Fruit fly (Drosophila melanogaster) whole organism, pupa: ENCODE results near the gene ct.

Experiments
- CG10348 ChIP-seq: fragments of 200-800 bp; sonication (Bioruptor generic); IDR thresholded peaks from 2 replicates; pipeline ENCODE4 v1.3.6; 2022; ENCODE audit warnings: missing biosample characterization, missing genetic modification characterization
- CG12605 ChIP-seq: fragments of 200-800 bp; sonication (Bioruptor generic); IDR thresholded peaks from 2 replicates; pipeline ENCODE4 v1.3.6; 2022; ENCODE audit warnings: missing biosample characterization, missing genetic modification characterization
- CG13204 ChIP-seq: fragments of 200-800 bp; sonication (Bioruptor generic); optimal IDR thresholded peaks from 2 replicates; lab custom pipeline; 2018; ENCODE audit warnings: missing biosample characterization, mild to moderate bottlenecking, missing genetic modification characterization, moderate library complexity
- CG14655 ChIP-seq: fragments of 200-800 bp; sonication (Bioruptor generic); optimal IDR thresholded peaks from 3 replicates; lab custom pipeline; 2017; ENCODE audit warnings: mild to moderate bottlenecking, missing biosample characterization, missing genetic modification reagents, missing genetic modification characterization
- CG15710 ChIP-seq: fragments of 200-800 bp; sonication (Bioruptor generic); optimal IDR thresholded peaks from 2 replicates; lab custom pipeline; 2018; ENCODE audit warnings: missing biosample characterization, mild to moderate bottlenecking, missing genetic modification characterization, moderate library complexity
- CG17806 ChIP-seq: fragments of 200-800 bp; sonication (Bioruptor generic); optimal IDR thresholded peaks from 2 replicates; lab custom pipeline; 2018; ENCODE audit warnings: missing biosample characterization, mild to moderate bottlenecking, missing genetic modification characterization, moderate library complexity
- CG32121 ChIP-seq: fragments of 200-800 bp; sonication (Bioruptor generic); IDR thresholded peaks from 2 replicates; pipeline ENCODE4 v1.3.6; 2022; ENCODE audit warnings: missing biosample characterization, missing genetic modification characterization
- CG34367 ChIP-seq: fragments of 200-800 bp; sonication (Bioruptor generic); optimal IDR thresholded peaks from 2 replicates; lab custom pipeline; 2018; ENCODE audit warnings: missing biosample characterization, mild to moderate bottlenecking, missing genetic modification characterization
- CG4496 ChIP-seq: fragments of 200-800 bp; sonication (Bioruptor generic); IDR thresholded peaks from 3 replicates; pipeline ENCODE4 v1.3.6; 2022; ENCODE audit warnings: missing biosample characterization, missing genetic modification characterization
- CG8159 ChIP-seq: fragments of 200-800 bp; sonication (Bioruptor generic); optimal IDR thresholded peaks from 3 replicates; lab custom pipeline; 2018; ENCODE audit warnings: missing biosample characterization, mild to moderate bottlenecking, missing genetic modification characterization, moderate library complexity
- CG8301 ChIP-seq: fragments of 200-800 bp; sonication (Bioruptor generic); optimal IDR thresholded peaks from 2 replicates; lab custom pipeline; 2018; ENCODE audit warnings: missing biosample characterization, mild to moderate bottlenecking, missing genetic modification characterization
- CG9948 ChIP-seq: fragments of 200-800 bp; sonication (Bioruptor generic); optimal IDR thresholded peaks from 2 replicates; lab custom pipeline; 2018; ENCODE audit warnings: missing biosample characterization, mild to moderate bottlenecking, missing genetic modification characterization, moderate library complexity
- D1 ChIP-seq: fragments of 200-800 bp; sonication (Bioruptor generic); optimal IDR thresholded peaks from 2 replicates; lab custom pipeline; 2018; ENCODE audit warnings: missing biosample characterization, mild to moderate bottlenecking, missing genetic modification characterization, moderate library complexity
- EcR ChIP-seq: fragments of 200-800 bp; sonication (Bioruptor generic); optimal IDR thresholded peaks from 3 replicates; lab custom pipeline; 2019; ENCODE audit warnings: missing biosample characterization, missing genetic modification characterization, mild to moderate bottlenecking, moderate library complexity, missing genetic modification reagents
- Ets98B ChIP-seq: fragments of 200-800 bp; sonication (Bioruptor generic); IDR thresholded peaks from 2 replicates; pipeline ENCODE4 v1.3.6; 2022; ENCODE audit warnings: missing biosample characterization, missing genetic modification characterization
- Pif1A ChIP-seq: fragments of 200-800 bp; sonication (Bioruptor generic); optimal IDR thresholded peaks from 3 replicates; lab custom pipeline; 2016; ENCODE audit warnings: missing biosample characterization, missing genetic modification characterization
- Pif1B ChIP-seq: fragments of 200-800 bp; sonication (Bioruptor generic); optimal IDR thresholded peaks from 3 replicates; lab custom pipeline; 2016; ENCODE audit warnings: missing biosample characterization, missing genetic modification characterization
- Snoo ChIP-seq: fragments of 200-800 bp; sonication (Bioruptor generic); optimal IDR thresholded peaks from 3 replicates; lab custom pipeline; 2017; ENCODE audit warnings: missing biosample characterization, mild to moderate bottlenecking, missing genetic modification characterization, inconsistent platforms
- fd96Ca ChIP-seq: fragments of 200-800 bp; sonication (Bioruptor generic); IDR thresholded peaks from 3 replicates; pipeline ENCODE4 v1.3.6; 2022; ENCODE audit warnings: missing biosample characterization, missing genetic modification characterization
- gl ChIP-seq: fragments of 200-800 bp; sonication (Bioruptor generic); optimal IDR thresholded peaks from 2 replicates; lab custom pipeline; 2018; ENCODE audit warnings: missing biosample characterization, mild to moderate bottlenecking, missing genetic modification characterization
- rn ChIP-seq: fragments of 200-800 bp; sonication (Bioruptor generic); IDR thresholded peaks from 2 replicates; pipeline ENCODE4 v1.3.6; 2022; ENCODE audit warnings: missing biosample characterization, missing genetic modification characterization

ct gene

dm6 chrX:7607991-7608605 lies at the start of gene ct:
Gene ct, plus strand, starts transcription at chrX:7608428.
- peak; percentile 78 for TF ChIP-seq Pif1B
- TF ChIP-seq fd96Ca (GFP tag; lab: Robert Waterston, UW) = peak; percentile 85
- peak; percentile 52 for TF ChIP-seq CG17806
- TF ChIP-seq rn (GFP tag; lab: Robert Waterston, UW) = peak; percentile 37; the same call in 1 of the 2 replicates
- peak; percentile 83 for TF ChIP-seq Ets98B (GFP tag; lab: Robert Waterston, UW)
- no peak for TF ChIP-seq CG10348 (GFP tag; lab: Robert Waterston, UW)
- peak; percentile 23 for TF ChIP-seq D1 (tag; lab: Kevin White, UChicago)
- peak; percentile 75 for TF ChIP-seq CG13204 (GFP tag; lab: Kevin White, UChicago)
- TF ChIP-seq Pif1A (GFP tag; lab: Kevin White, UChicago) = peak; percentile 76
- TF ChIP-seq CG9948 (tag; lab: Kevin White, UChicago) = peak; percentile 57
- peak; percentile 29 for TF ChIP-seq EcR (GFP tag; lab: Kevin White, UChicago)
- peak; percentile 95 for TF ChIP-seq CG12605 (GFP tag; lab: Robert Waterston, UW)
- peak; percentile 67 for TF ChIP-seq CG8159
- peak; percentile 89 for TF ChIP-seq gl (tag; lab: Kevin White, UChicago)
- TF ChIP-seq CG32121 (GFP tag; lab: Robert Waterston, UW) = peak; percentile 82
- TF ChIP-seq CG15710 (tag; lab: Kevin White, UChicago) = peak; percentile 77
- TF ChIP-seq Snoo = peak; percentile 66
- peak; percentile 92 for TF ChIP-seq CG4496 (GFP tag; lab: Robert Waterston, UW)
- peak; percentile 65 for TF ChIP-seq CG8301 (tag; lab: Kevin White, UChicago)
- TF ChIP-seq CG14655 = peak; percentile 80
- peak; percentile 69 for TF ChIP-seq CG34367

dm6 chrX:7558646-7559045 lies 49.6 kb upstream of the ct start:
- TF ChIP-seq EcR (GFP tag; lab: Kevin White, UChicago) (no peak), CG15710 (tag; lab: Kevin White, UChicago) (peak; percentile 53), rn (GFP tag; lab: Robert Waterston, UW) (no peak), CG12605 (GFP tag; lab: Robert Waterston, UW) (no peak), CG34367 (peak; percentile 51), CG32121 (GFP tag; lab: Robert Waterston, UW) (no peak), gl (tag; lab: Kevin White, UChicago) (peak; percentile 19), fd96Ca (GFP tag; lab: Robert Waterston, UW) (no peak), CG13204 (GFP tag; lab: Kevin White, UChicago) (no peak), CG8301 (tag; lab: Kevin White, UChicago) (peak; percentile 34), CG10348 (GFP tag; lab: Robert Waterston, UW) (no peak), CG9948 (tag; lab: Kevin White, UChicago) (peak; percentile 65), Snoo (peak; percentile 31), CG8159 (peak; percentile 72), Ets98B (GFP tag; lab: Robert Waterston, UW) (no peak), CG4496 (GFP tag; lab: Robert Waterston, UW) (no peak), Pif1B (peak; percentile 1), CG14655 (peak; percentile 47), Pif1A (GFP tag; lab: Kevin White, UChicago) (peak; percentile 35), D1 (tag; lab: Kevin White, UChicago) (no peak), CG17806 (peak; percentile 72)

dm6 chrX:7559913-7560312 lies 48.3 kb upstream of the ct start:
- TF ChIP-seq CG8159 (peak; percentile 41), CG9948 (tag; lab: Kevin White, UChicago) (peak; percentile 9), CG32121 (GFP tag; lab: Robert Waterston, UW) (no peak), CG17806 (peak; percentile 38), CG14655 (peak; percentile 38), CG13204 (GFP tag; lab: Kevin White, UChicago) (no peak), CG8301 (tag; lab: Kevin White, UChicago) (peak; percentile 17)

dm6 chrX:7560720-7561119 lies 47.5 kb upstream of the ct start:
- TF ChIP-seq Pif1B = no peak
- no peak for TF ChIP-seq Pif1A (GFP tag; lab: Kevin White, UChicago)
- TF ChIP-seq CG10348 (GFP tag; lab: Robert Waterston, UW) = no peak
- no peak for TF ChIP-seq fd96Ca (GFP tag; lab: Robert Waterston, UW)
- no peak for TF ChIP-seq CG32121 (GFP tag; lab: Robert Waterston, UW)
- TF ChIP-seq CG8159 = peak; percentile 20
- TF ChIP-seq EcR (GFP tag; lab: Kevin White, UChicago) = no peak
- no peak for TF ChIP-seq gl (tag; lab: Kevin White, UChicago)
- no peak for TF ChIP-seq Ets98B (GFP tag; lab: Robert Waterston, UW)
- no peak for TF ChIP-seq rn (GFP tag; lab: Robert Waterston, UW)
- peak; percentile 2 for TF ChIP-seq CG15710 (tag; lab: Kevin White, UChicago)
- TF ChIP-seq CG13204 (GFP tag; lab: Kevin White, UChicago) = no peak

dm6 chrX:7562622-7563021 lies 45.6 kb upstream of the ct start:
- TF ChIP-seq CG12605 (GFP tag; lab: Robert Waterston, UW) (no peak), CG32121 (GFP tag; lab: Robert Waterston, UW) (no peak), CG4496 (GFP tag; lab: Robert Waterston, UW) (no peak), CG14655 (no peak), D1 (tag; lab: Kevin White, UChicago) (no peak), fd96Ca (GFP tag; lab: Robert Waterston, UW) (no peak), EcR (GFP tag; lab: Kevin White, UChicago) (no peak), Pif1B (no peak), CG13204 (GFP tag; lab: Kevin White, UChicago) (no peak), Ets98B (GFP tag; lab: Robert Waterston, UW) (no peak), Snoo (no peak)
